Worm (Caenorhabditis elegans) whole organism, L4/young adult: ENCODE results near the gene F15H10.10.

Source experiments
- W03F9.2 ChIP-seq: fragments of 150-350 bp; optimal IDR thresholded peaks from 2 replicates; lab custom pipeline; 2014; ENCODE audit warnings: missing biosample characterization, missing genetic modification characterization
- him-1 ChIP-seq: sonication (generic microtip); optimal IDR thresholded peaks from 2 replicates; lab custom pipeline; 2016; ENCODE audit warnings: missing genotype, missing genetic modification reagents, missing genetic modification characterization, missing compliant biosample characterization

DNA sequence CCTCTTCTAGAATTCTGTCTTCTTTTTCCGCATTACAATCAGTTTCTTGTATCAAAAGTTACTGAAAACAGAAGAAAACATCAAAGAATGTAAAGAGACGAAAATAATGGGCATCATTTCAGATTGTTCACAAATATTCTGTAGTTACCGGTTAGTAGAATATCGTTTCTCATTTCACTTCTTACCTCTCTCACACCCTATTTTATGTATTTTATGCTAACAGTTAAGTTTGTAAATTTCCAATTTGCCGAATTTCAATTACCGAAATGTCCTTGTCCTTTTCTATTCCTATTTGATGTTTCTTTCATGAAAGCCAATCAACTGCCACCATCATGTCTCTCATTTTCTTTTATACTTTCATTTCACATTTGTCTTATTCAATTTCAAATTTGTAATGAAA, 6.7 kb upstream of the F15H10.10 start:
- TF ChIP-seq him-1 (tag; lab: Kevin White, UChicago), result no peak
- TF ChIP-seq W03F9.2 (tag; lab: Kevin White, UChicago), result no peak
